Fruit fly (Drosophila melanogaster) whole organism, embryonic: ENCODE data around the gene hry.
A peak's percentile ranks its signal among the peaks of the same experiment; 100 is the strongest.

ENCODE experiments used
- Adf1 ChIP-seq: fragments of 200-800 bp; sonication (Bioruptor generic); IDR thresholded peaks from 2 replicates; pipeline ENCODE4 v1.3.6; 2022; ENCODE audit warnings: missing biosample characterization, missing genetic modification characterization
- Bgb ChIP-seq: fragments of 200-800 bp; sonication (Bioruptor generic); IDR thresholded peaks from 2 replicates; pipeline ENCODE4 v1.3.6; 2022; ENCODE audit warnings: missing biosample characterization, missing genetic modification characterization; ENCODE audit not compliant: partially characterized antibody
- CG10543 ChIP-seq: fragments of 200-800 bp; sonication (Bioruptor generic); optimal IDR thresholded peaks from 3 replicates; lab custom pipeline; 2017; ENCODE audit warnings: missing biosample characterization, mild to moderate bottlenecking, missing genetic modification characterization, moderate library complexity
- CG11456 ChIP-seq: fragments of 200-800 bp; sonication (Bioruptor generic); IDR thresholded peaks from 3 replicates; pipeline ENCODE4 v1.3.6; 2022; ENCODE audit warnings: missing biosample characterization, missing genetic modification characterization
- CG11696 ChIP-seq: fragments of 200-800 bp; sonication (Bioruptor generic); IDR thresholded peaks from 2 replicates; pipeline ENCODE4 v1.3.6; 2022; ENCODE audit warnings: missing biosample characterization, missing genetic modification characterization
- CG12769 ChIP-seq: fragments of 200-800 bp; sonication (Bioruptor generic); optimal IDR thresholded peaks from 2 replicates; lab custom pipeline; 2019; ENCODE audit warnings: missing biosample characterization, mild to moderate bottlenecking, missing genetic modification characterization, moderate library complexity
- CG12942 ChIP-seq: fragments of 200-800 bp; sonication (Bioruptor generic); optimal IDR thresholded peaks from 3 replicates; lab custom pipeline; 2016; ENCODE audit warnings: missing biosample characterization, missing genetic modification characterization
- CG1529 ChIP-seq: fragments of 200-800 bp; sonication (Bioruptor generic); optimal IDR thresholded peaks from 3 replicates; lab custom pipeline; 2018; ENCODE audit warnings: missing biosample characterization, missing genetic modification characterization
- CG15514 ChIP-seq: fragments of 200-800 bp; sonication (Bioruptor generic); optimal IDR thresholded peaks from 3 replicates; lab custom pipeline; 2017; ENCODE audit warnings: missing biosample characterization, missing genetic modification characterization, mild to moderate bottlenecking, moderate library complexity, missing genetic modification reagents
- CG1602 ChIP-seq: fragments of 200-800 bp; sonication (Bioruptor generic); optimal IDR thresholded peaks from 3 replicates; lab custom pipeline; 2016; ENCODE audit warnings: missing biosample characterization, missing genetic modification characterization
- CG3407 ChIP-seq: fragments of 200-800 bp; sonication (Bioruptor generic); optimal IDR thresholded peaks from 2 replicates; lab custom pipeline; 2018; ENCODE audit warnings: missing biosample characterization, mild to moderate bottlenecking, missing genetic modification characterization
- CG34422 ChIP-seq: fragments of 200-800 bp; sonication (Bioruptor generic); IDR thresholded peaks from 3 replicates; pipeline ENCODE4 v1.3.6; 2022; ENCODE audit warnings: missing biosample characterization, missing genetic modification characterization
- CG4282 ChIP-seq: fragments of 200-800 bp; sonication (Bioruptor generic); optimal IDR thresholded peaks from 2 replicates; lab custom pipeline; 2016; ENCODE audit warnings: missing biosample characterization, missing genetic modification characterization
- CG4820 ChIP-seq: fragments of 200-800 bp; sonication (Bioruptor generic); optimal IDR thresholded peaks from 3 replicates; lab custom pipeline; 2016; ENCODE audit warnings: missing biosample characterization, missing genetic modification characterization
- CG7745 ChIP-seq: fragments of 200-800 bp; sonication (Bioruptor generic); optimal IDR thresholded peaks from 2 replicates; lab custom pipeline; 2018; ENCODE audit warnings: missing biosample characterization, mild to moderate bottlenecking, missing genetic modification characterization, moderate library complexity
- CG8290 ChIP-seq, 3 experiments: fragments of 200-800 bp; sonication (Bioruptor generic); optimal IDR thresholded peaks; 2 replicates each; lab custom pipeline; 2016 to 2019; ENCODE audit warnings: missing biosample characterization in 3 of 3, missing genetic modification characterization in 3 of 3, mild to moderate bottlenecking in 2 of 3, moderate library complexity in 1 of 3
- Drgx ChIP-seq: fragments of 200-800 bp; sonication (Bioruptor generic); IDR thresholded peaks from 2 replicates; pipeline ENCODE4 v1.3.6; 2022; ENCODE audit warnings: missing biosample characterization, missing genetic modification characterization
- HLH3B ChIP-seq: fragments of 200-800 bp; sonication (Bioruptor generic); IDR thresholded peaks from 2 replicates; pipeline ENCODE4 v1.3.6; 2022; ENCODE audit warnings: missing biosample characterization, missing genetic modification characterization
- NFAT ChIP-seq: fragments of 200-800 bp; sonication (Bioruptor generic); IDR thresholded peaks from 2 replicates; pipeline ENCODE4 v1.3.6; 2022; ENCODE audit warnings: missing biosample characterization, missing genetic modification characterization
- Oli ChIP-seq: fragments of 200-800 bp; sonication (Bioruptor generic); optimal IDR thresholded peaks from 2 replicates; lab custom pipeline; 2018; ENCODE audit warnings: missing biosample characterization, mild to moderate bottlenecking, missing genetic modification characterization, moderate library complexity
- Sox100B ChIP-seq: fragments of 200-800 bp; sonication (Bioruptor generic); optimal IDR thresholded peaks from 3 replicates; lab custom pipeline; 2018; ENCODE audit warnings: missing biosample characterization, mild to moderate bottlenecking, missing genetic modification characterization
- Vsx1 ChIP-seq: fragments of 200-800 bp; sonication (Bioruptor generic); optimal IDR thresholded peaks from 2 replicates; lab custom pipeline; 2017; ENCODE audit warnings: missing biosample characterization, mild to moderate bottlenecking, missing genetic modification characterization, missing genetic modification reagents
- aop ChIP-seq: fragments of 200-800 bp; sonication (Bioruptor generic); IDR thresholded peaks from 2 replicates; pipeline ENCODE4 v1.3.6; 2022; ENCODE audit warnings: missing biosample characterization, missing genetic modification characterization
- az2 ChIP-seq: fragments of 200-800 bp; sonication (Bioruptor generic); optimal IDR thresholded peaks from 3 replicates; lab custom pipeline; 2016; ENCODE audit warnings: missing biosample characterization, missing genetic modification characterization
- cg ChIP-seq: fragments of 200-800 bp; sonication (Bioruptor generic); optimal IDR thresholded peaks from 3 replicates; lab custom pipeline; 2019; ENCODE audit warnings: missing biosample characterization, mild to moderate bottlenecking, missing genetic modification characterization, moderate library complexity
- chinmo ChIP-seq: fragments of 200-800 bp; sonication (Bioruptor generic); IDR thresholded peaks from 4 replicates; pipeline ENCODE4 v1.3.6; 2022; ENCODE audit warnings: missing biosample characterization, missing genetic modification characterization; ENCODE audit not compliant: partially characterized antibody
- ci ChIP-seq: fragments of 200-800 bp; sonication (Bioruptor generic); IDR thresholded peaks from 3 replicates; pipeline ENCODE4 v1.3.6; 2022; ENCODE audit warnings: missing biosample characterization, missing genetic modification characterization
- crp ChIP-seq, 2 experiments: fragments of 200-800 bp; sonication (Bioruptor generic); optimal IDR thresholded peaks; 2 replicates in 1 of 2; 3 replicates in 1 of 2; lab custom pipeline; 2017; ENCODE audit warnings: missing biosample characterization in 2 of 2, missing genetic modification characterization in 2 of 2, mild to moderate bottlenecking in 1 of 2, moderate library complexity in 1 of 2
- cwo ChIP-seq: fragments of 200-800 bp; sonication (Bioruptor generic); optimal IDR thresholded peaks from 3 replicates; lab custom pipeline; 2017; ENCODE audit warnings: missing biosample characterization, missing genetic modification characterization, mild to moderate bottlenecking, moderate library complexity, missing genetic modification reagents
- ems ChIP-seq: fragments of 200-800 bp; sonication (Bioruptor generic); optimal IDR thresholded peaks from 3 replicates; lab custom pipeline; 2016; ENCODE audit warnings: missing biosample characterization, missing genetic modification characterization
- eyg ChIP-seq: fragments of 200-800 bp; sonication (Bioruptor generic); optimal IDR thresholded peaks from 3 replicates; lab custom pipeline; 2016; ENCODE audit warnings: missing biosample characterization, missing genetic modification characterization
- ham ChIP-seq: fragments of 200-800 bp; sonication (Bioruptor generic); IDR thresholded peaks from 2 replicates; pipeline ENCODE4 v1.3.6; 2022; ENCODE audit warnings: missing biosample characterization, missing genetic modification characterization
- hkb ChIP-seq, 2 experiments: fragments of 200-800 bp in 1 of 2; fragments of >200 bp in 1 of 2; sonication (Bioruptor generic) in 1 of 2; IDR thresholded peaks in 1 of 2; optimal IDR thresholded peaks in 1 of 2; 2 replicates each; pipeline versions ENCODE4 v1.3.6 to Lab custom; 2017 to 2022; ENCODE audit warnings: missing biosample characterization in 1 of 2, missing genetic modification characterization in 1 of 2
- insv ChIP-seq, 2 experiments: fragments of 200-800 bp; sonication (Bioruptor generic); optimal IDR thresholded peaks; 3 replicates each; lab custom pipeline; 2016 to 2018; ENCODE audit warnings: missing biosample characterization in 2 of 2, missing genetic modification characterization in 2 of 2
- jigr1 ChIP-seq: fragments of 200-800 bp; sonication (Bioruptor generic); IDR thresholded peaks from 3 replicates; pipeline ENCODE4 v1.3.6; 2022; ENCODE audit warnings: missing biosample characterization, missing genetic modification characterization
- kay ChIP-seq: fragments of 200-800 bp; sonication (Bioruptor generic); optimal IDR thresholded peaks from 2 replicates; lab custom pipeline; 2016; ENCODE audit warnings: missing biosample characterization, missing genetic modification characterization
- mirr ChIP-seq: fragments of 200-800 bp; sonication (Bioruptor generic); optimal IDR thresholded peaks from 3 replicates; lab custom pipeline; 2018; ENCODE audit warnings: missing biosample characterization, mild to moderate bottlenecking, missing genetic modification characterization
- oc ChIP-seq: fragments of 200-800 bp; sonication (Bioruptor generic); optimal IDR thresholded peaks from 2 replicates; lab custom pipeline; 2018; ENCODE audit warnings: missing biosample characterization, mild to moderate bottlenecking, missing genetic modification characterization, moderate library complexity
- prd ChIP-seq, 3 experiments: fragments of >200 bp in 2 of 3; fragments of 200-800 bp in 1 of 3; sonication (Bioruptor generic) in 1 of 3; optimal IDR thresholded peaks in 2 of 3; IDR thresholded peaks in 1 of 3; 2 replicates in 2 of 3; 3 replicates in 1 of 3; pipeline versions ENCODE4 v1.3.6 to Lab custom; 2017 to 2022; ENCODE audit warnings: missing biosample characterization in 1 of 3, missing genetic modification characterization in 1 of 3
- row ChIP-seq: fragments of 200-800 bp; sonication (Bioruptor generic); IDR thresholded peaks from 3 replicates; pipeline ENCODE4 v1.3.6; 2022; ENCODE audit warnings: missing biosample characterization, missing genetic modification characterization
- sd ChIP-seq: fragments of 200-800 bp; sonication (Bioruptor generic); optimal IDR thresholded peaks from 3 replicates; lab custom pipeline; 2018; ENCODE audit warnings: missing biosample characterization, mild to moderate bottlenecking, missing genetic modification characterization, moderate library complexity
- sna ChIP-seq: fragments of 200-800 bp; sonication (Bioruptor generic); IDR thresholded peaks from 2 replicates; pipeline ENCODE4 v1.3.6; 2022; ENCODE audit warnings: missing biosample characterization, missing genetic modification characterization; ENCODE audit not compliant: partially characterized antibody
- tap ChIP-seq: fragments of 200-800 bp; optimal IDR thresholded peaks from 3 replicates; lab custom pipeline; 2019; ENCODE audit warnings: missing biosample characterization, mild to moderate bottlenecking, missing genetic modification characterization, moderate library complexity
- tll ChIP-seq, 2 experiments: fragments of 200-800 bp in 1 of 2; fragments of >200 bp in 1 of 2; sonication (Bioruptor generic) in 1 of 2; optimal IDR thresholded peaks; 2 replicates each; lab custom pipeline; 2017 to 2019; ENCODE audit warnings: missing biosample characterization in 2 of 2, missing genetic modification characterization in 2 of 2, mild to moderate bottlenecking in 1 of 2, moderate library complexity in 1 of 2
- usp ChIP-seq: fragments of >200 bp; optimal IDR thresholded peaks from 2 replicates; lab custom pipeline; 2017; ENCODE audit warnings: missing biosample characterization, missing genetic modification characterization
- vnd ChIP-seq: fragments of 200-800 bp; sonication (Bioruptor generic); IDR thresholded peaks from 3 replicates; pipeline ENCODE4 v1.3.6; 2022; ENCODE audit warnings: missing biosample characterization, missing genetic modification characterization; ENCODE audit not compliant: partially characterized antibody
- vvl ChIP-seq: fragments of 200-800 bp; sonication (Bioruptor generic); IDR thresholded peaks from 2 replicates; pipeline ENCODE4 v1.3.6; 2022; ENCODE audit warnings: missing biosample characterization, missing genetic modification characterization
- zfh2 ChIP-seq: fragments of 200-800 bp; sonication (Bioruptor generic); optimal IDR thresholded peaks from 2 replicates; lab custom pipeline; 2016; ENCODE audit warnings: missing biosample characterization, missing genetic modification characterization

The hry gene

DNA sequence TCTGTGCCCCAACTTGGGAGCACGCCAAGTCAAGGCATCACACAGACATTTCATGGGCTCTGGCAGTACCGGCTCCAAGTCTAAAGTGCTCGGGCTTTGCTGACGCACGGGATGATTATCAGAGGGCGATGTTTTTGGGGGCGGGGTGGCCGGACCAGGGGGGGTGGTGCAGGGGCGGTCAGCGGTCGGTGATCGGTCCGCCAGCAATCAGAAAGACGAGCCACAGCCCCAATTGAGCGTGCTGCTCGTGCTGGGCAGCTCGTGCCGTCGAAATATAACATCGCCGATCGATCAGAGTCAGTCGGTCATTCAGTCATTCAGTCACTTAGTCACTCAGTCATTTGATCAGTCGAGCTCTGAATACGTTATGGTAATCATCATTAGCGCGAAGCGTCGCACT is 22.3 kb downstream of the hry start (continued):
- no peak for TF ChIP-seq prd (optimal IDR thresholded peaks at IDR 0.05; lab: Kevin White, UChicago)
- TF ChIP-seq prd (GFP tag; IDR thresholded peaks at IDR 0.05; lab: Robert Waterston, UW) = no peak
- no peak for TF ChIP-seq ems (GFP tag; lab: Kevin White, UChicago)
- no peak for TF ChIP-seq CG8290 (GFP tag; optimal IDR thresholded peaks at IDR 0.05; lab: Kevin White, UChicago)
- TF ChIP-seq CG8290 (tag; optimal IDR thresholded peaks at IDR 0.05; lab: Kevin White, UChicago) = peak in 1 of 2 experiments; percentile 60
- TF ChIP-seq mirr (GFP tag; lab: Kevin White, UChicago) = peak; percentile 73
- TF ChIP-seq insv (GFP tag; optimal IDR thresholded peaks at IDR 0.05; lab: Kevin White, UChicago) = no peak
- TF ChIP-seq sd = peak; percentile 10
- no peak for TF ChIP-seq HLH3B (GFP tag; lab: Robert Waterston, UW)
- TF ChIP-seq cwo (GFP tag; lab: Kevin White, UChicago) = peak; percentile 100
- TF ChIP-seq vnd = no peak
- peak; percentile 68; the same call in 2 of the 3 replicates for TF ChIP-seq CG11456 (GFP tag; lab: Robert Waterston, UW)
- TF ChIP-seq Sox100B = no peak
- TF ChIP-seq crp (GFP tag; optimal IDR thresholded peaks at IDR 0.05; lab: Kevin White, UChicago) = no peak
- no peak for TF ChIP-seq cg (GFP tag; lab: Kevin White, UChicago)
- TF ChIP-seq Oli (tag; lab: Kevin White, UChicago) = no peak
- TF ChIP-seq jigr1 (GFP tag; lab: Robert Waterston, UW) = no peak
- 0 out of 3 replicates have a peak, but pooled peaks have one; percentile 12 for TF ChIP-seq row (GFP tag; lab: Robert Waterston, UW)
- peak; percentile 69 for TF ChIP-seq Adf1 (GFP tag; lab: Robert Waterston, UW)
- TF ChIP-seq CG12769 (tag; lab: Kevin White, UChicago) = peak; percentile 63
- peak; percentile 89; the same call in 3 of the 4 replicates for TF ChIP-seq chinmo (GFP tag; lab: Robert Waterston, UW)
- no peak for TF ChIP-seq zfh2
- peak; percentile 18 for TF ChIP-seq CG15514
- peak; percentile 81 for TF ChIP-seq kay (GFP tag; lab: Kevin White, UChicago)
- no peak for TF ChIP-seq az2 (GFP tag; lab: Kevin White, UChicago)
- 0 out of 2 replicates have a peak, but pooled peaks have one; percentile 36 for TF ChIP-seq ham (GFP tag; lab: Robert Waterston, UW)
- TF ChIP-seq Bgb = peak; percentile 31; the same call in 1 of the 2 replicates
- no peak for TF ChIP-seq CG1602
- TF ChIP-seq CG3407 (GFP tag; lab: Kevin White, UChicago) = no peak
- no peak for TF ChIP-seq Vsx1 (GFP tag; lab: Kevin White, UChicago)
- TF ChIP-seq hkb (optimal IDR thresholded peaks at IDR 0.05; lab: Kevin White, UChicago) = no peak
- 0 out of 2 replicates have a peak, but pooled peaks have one; percentile 27 for TF ChIP-seq hkb (GFP tag; IDR thresholded peaks at IDR 0.05; lab: Robert Waterston, UW)
- no peak for TF ChIP-seq CG7745 (tag; lab: Kevin White, UChicago)
- TF ChIP-seq tll (GFP tag; optimal IDR thresholded peaks at IDR 0.05; lab: Kevin White, UChicago) = no peak
- peak; percentile 39 for TF ChIP-seq Drgx
- no peak for TF ChIP-seq tap (tag; lab: Kevin White, UChicago)
- TF ChIP-seq CG10543 = peak; percentile 81
- no peak for TF ChIP-seq CG1529 (GFP tag; lab: Kevin White, UChicago)
- TF ChIP-seq CG11696 (GFP tag; lab: Robert Waterston, UW) = no peak
- no peak for TF ChIP-seq oc (tag; lab: Kevin White, UChicago)
- no peak for TF ChIP-seq CG4820 (GFP tag; lab: Kevin White, UChicago)
- no peak for TF ChIP-seq CG34422 (GFP tag; lab: Robert Waterston, UW)
- TF ChIP-seq NFAT (GFP tag; lab: Robert Waterston, UW) = 0 out of 2 replicates have a peak, but pooled peaks have one; percentile 22
- TF ChIP-seq CG4282 (GFP tag; lab: Kevin White, UChicago) = no peak
- peak; percentile 46 for TF ChIP-seq vvl
- no peak for TF ChIP-seq usp (GFP tag; lab: Kevin White, UChicago)
- TF ChIP-seq ci (GFP tag; lab: Robert Waterston, UW) = peak; percentile 44; the same call in 1 of the 3 replicates
- TF ChIP-seq aop (GFP tag; lab: Robert Waterston, UW) = no peak
- no peak for TF ChIP-seq CG12942 (GFP tag; lab: Kevin White, UChicago)
- TF ChIP-seq eyg (GFP tag; lab: Kevin White, UChicago) = no peak
- TF ChIP-seq sna = no peak
